Worm (Caenorhabditis elegans) whole organism, mixed stage, embryonic: Measurements from ENCODE around the gene Y38H6C.18.

Experiments used
- M03D4.4 ChIP-seq: sonication (generic microtip); optimal IDR thresholded peaks from 2 replicates; lab custom pipeline; 2017; ENCODE audit warnings: mild to moderate bottlenecking, missing genetic modification characterization, missing compliant biosample characterization
- bed-3 ChIP-seq: fragments of 200-800 bp; sonication (Bioruptor generic); optimal IDR thresholded peaks from 3 replicates; lab custom pipeline; 2018; ENCODE audit warnings: mild to moderate bottlenecking, missing genetic modification characterization, moderate library complexity, missing compliant biosample characterization
- blmp-1 ChIP-seq: fragments of 150-350 bp; optimal IDR thresholded peaks from 2 replicates; lab custom pipeline; 2014; ENCODE audit warnings: missing biosample characterization, missing genetic modification characterization
- elt-1 ChIP-seq: sonication (generic microtip); optimal IDR thresholded peaks from 2 replicates; lab custom pipeline; 2017; ENCODE audit warnings: missing genetic modification characterization, mild to moderate bottlenecking, missing compliant biosample characterization, antibody characterized with exemption, moderate library complexity, borderline replicate concordance; ENCODE audit not compliant: insufficient read depth
- hlh-1 ChIP-seq: fragments of 150-350 bp; optimal IDR thresholded peaks from 2 replicates; lab custom pipeline; 2014; ENCODE audit warnings: missing biosample characterization, missing genetic modification reagents, missing genetic modification characterization
- lin-13 ChIP-seq: fragments of 150-350 bp; optimal IDR thresholded peaks from 2 replicates; lab custom pipeline; 2014; ENCODE audit warnings: missing biosample characterization, missing genetic modification characterization
- lsy-2 ChIP-seq: fragments of 150-350 bp; optimal IDR thresholded peaks from 2 replicates; lab custom pipeline; 2014; ENCODE audit warnings: missing biosample characterization, missing genetic modification characterization
- mep-1 ChIP-seq: fragments of 150-350 bp; optimal IDR thresholded peaks from 2 replicates; lab custom pipeline; 2017; ENCODE audit warnings: missing biosample characterization, missing genetic modification reagents, missing genetic modification characterization, inconsistent platforms
- nhr-2 ChIP-seq: fragments of 150-350 bp; optimal IDR thresholded peaks from 2 replicates; lab custom pipeline; 2014; ENCODE audit warnings: missing biosample characterization, missing genetic modification characterization
- nhr-28 ChIP-seq: fragments of 150-350 bp; optimal IDR thresholded peaks from 2 replicates; lab custom pipeline; 2014; ENCODE audit warnings: missing biosample characterization, missing genetic modification characterization
- unc-39 ChIP-seq: fragments of 150-350 bp; optimal IDR thresholded peaks from 2 replicates; lab custom pipeline; 2014; ENCODE audit warnings: missing biosample characterization, missing genetic modification characterization
- unc-62 ChIP-seq: fragments of 150-350 bp; optimal IDR thresholded peaks from 2 replicates; lab custom pipeline; 2014; ENCODE audit warnings: missing biosample characterization, missing genetic modification reagents, missing genetic modification characterization
- ztf-11 ChIP-seq: fragments of 150-350 bp; optimal IDR thresholded peaks from 2 replicates; lab custom pipeline; 2014; ENCODE audit warnings: missing biosample characterization, missing genetic modification characterization

ce11 chrV:20544610-20545009 is 2.3 kb downstream of the Y38H6C.18 start:
- TF ChIP-seq unc-39 (tag; lab: Kevin White, UChicago) (no peak), lin-13 (tag; lab: Kevin White, UChicago) (no peak), nhr-28 (no peak), nhr-2 (tag; lab: Kevin White, UChicago) (no peak), hlh-1 (no peak), elt-1 (tag; lab: Kevin White, UChicago) (no peak), M03D4.4 (no peak), unc-62 (no peak), blmp-1 (tag; lab: Kevin White, UChicago) (no peak), ztf-11 (tag; lab: Kevin White, UChicago) (no peak), lsy-2 (tag; lab: Kevin White, UChicago) (no peak), bed-3 (GFP tag; lab: Kevin White, UChicago) (no peak), mep-1 (tag; lab: Kevin White, UChicago) (no peak)
